Worm (Caenorhabditis elegans) whole organism, young adult: ENCODE results near the gene hizr-1.

Source experiments
- F22D6.2 ChIP-seq: sonication (generic microtip); optimal IDR thresholded peaks from 2 replicates; lab custom pipeline; 2016; ENCODE audit warnings: mild to moderate bottlenecking, missing genetic modification characterization, missing compliant biosample characterization
- F23B12.7 ChIP-seq: sonication (generic microtip); optimal IDR thresholded peaks from 2 replicates; lab custom pipeline; 2017; ENCODE audit warnings: missing genetic modification characterization, mild to moderate bottlenecking, missing compliant biosample characterization, antibody characterized with exemption, moderate library complexity; ENCODE audit not compliant: insufficient read depth
- T07F8.4 ChIP-seq: sonication (generic microtip); optimal IDR thresholded peaks from 2 replicates; lab custom pipeline; 2016; ENCODE audit warnings: mild to moderate bottlenecking, missing genetic modification characterization, moderate library complexity, missing compliant biosample characterization
- Y53F4B.3 ChIP-seq: fragments of 200-800 bp; sonication (Bioruptor generic); IDR thresholded peaks from 2 replicates; pipeline ENCODE4 v1.3.6; 2022; ENCODE audit warnings: missing genetic modification reagents, missing genetic modification characterization, missing compliant biosample characterization
- Y95B8A.8 ChIP-seq: fragments of 200-800 bp; sonication (Bioruptor generic); IDR thresholded peaks from 2 replicates; pipeline ENCODE4 v1.3.6; 2022; ENCODE audit warnings: missing genetic modification reagents, missing genetic modification characterization, missing compliant biosample characterization
- atf-7 ChIP-seq: sonication (generic microtip); optimal IDR thresholded peaks from 2 replicates; lab custom pipeline; 2017; ENCODE audit warnings: mild to moderate bottlenecking, missing genetic modification characterization, missing compliant biosample characterization
- attf-3 ChIP-seq: fragments of 200-800 bp; sonication (Bioruptor generic); conservative IDR thresholded peaks from 2 replicates; pipeline ENCODE4 v1.3.6; 2022; ENCODE audit warnings: missing genetic modification reagents, missing genetic modification characterization, missing compliant biosample characterization
- attf-5 ChIP-seq: fragments of 200-800 bp; sonication (Bioruptor generic); optimal IDR thresholded peaks from 2 replicates; lab custom pipeline; 2018; ENCODE audit warnings: mild to moderate bottlenecking, missing genetic modification characterization, missing compliant biosample characterization
- die-1 ChIP-seq: sonication (generic microtip); optimal IDR thresholded peaks from 2 replicates; lab custom pipeline; 2016; ENCODE audit warnings: missing genotype, mild to moderate bottlenecking, missing genetic modification characterization, missing compliant biosample characterization
- dpff-1 ChIP-seq: sonication (generic microtip); optimal IDR thresholded peaks from 2 replicates; lab custom pipeline; 2017; ENCODE audit warnings: mild to moderate bottlenecking, missing genetic modification characterization, missing compliant biosample characterization
- egl-18 ChIP-seq: fragments of 200-800 bp; sonication (Bioruptor generic); IDR thresholded peaks from 2 replicates; pipeline ENCODE4 v1.3.6; 2022; ENCODE audit warnings: missing genetic modification reagents, missing genetic modification characterization, missing compliant biosample characterization
- fkh-3 ChIP-seq: sonication (generic microtip); optimal IDR thresholded peaks from 2 replicates; lab custom pipeline; 2016; ENCODE audit warnings: mild to moderate bottlenecking, missing genetic modification characterization, missing compliant biosample characterization
- lag-1 ChIP-seq: fragments of 200-800 bp; sonication (Bioruptor generic); IDR thresholded peaks from 2 replicates; pipeline ENCODE4 v1.3.6; 2022; ENCODE audit warnings: missing genetic modification reagents, missing genetic modification characterization, missing compliant biosample characterization
- lin-35 ChIP-seq, 3 experiments: fragments of 150-350 bp in 2 of 3; sonication (generic microtip) in 1 of 3; optimal IDR thresholded peaks; 2 replicates each; lab custom pipeline; 2014 to 2018; ENCODE audit warnings: missing biosample characterization in 3 of 3, missing genetic modification characterization in 3 of 3, missing genetic modification reagents in 3 of 3
- lin-54 ChIP-seq: fragments of 200-800 bp; sonication (Bioruptor generic); optimal IDR thresholded peaks from 2 replicates; lab custom pipeline; 2018; ENCODE audit warnings: mild to moderate bottlenecking, missing genetic modification characterization, missing compliant biosample characterization
- lsy-27 ChIP-seq: sonication (generic microtip); optimal IDR thresholded peaks from 2 replicates; lab custom pipeline; 2017; ENCODE audit warnings: missing genetic modification characterization, mild to moderate bottlenecking, missing compliant biosample characterization, antibody characterized with exemption, missing genotype, borderline replicate concordance; ENCODE audit not compliant: insufficient read depth
- mes-4 ChIP-seq: sonication (generic microtip); optimal IDR thresholded peaks from 2 replicates; lab custom pipeline; 2016; ENCODE audit warnings: missing genotype, missing genetic modification characterization, missing compliant biosample characterization
- nfya-2 ChIP-seq: fragments of 200-800 bp; sonication (Bioruptor generic); IDR thresholded peaks from 2 replicates; pipeline ENCODE4 v1.3.6; 2022; ENCODE audit warnings: missing genetic modification reagents, missing genetic modification characterization, missing compliant biosample characterization
- nhr-120 ChIP-seq: fragments of 200-800 bp; sonication (Bioruptor generic); IDR thresholded peaks from 2 replicates; pipeline ENCODE4 v1.3.6; 2022; ENCODE audit warnings: missing genetic modification characterization, missing compliant biosample characterization
- nhr-27 ChIP-seq: fragments of 200-800 bp; sonication (Bioruptor generic); optimal IDR thresholded peaks from 2 replicates; lab custom pipeline; 2018; ENCODE audit warnings: mild to moderate bottlenecking, missing genetic modification characterization, moderate library complexity, missing compliant biosample characterization
- nhr-90 ChIP-seq: sonication (generic microtip); optimal IDR thresholded peaks from 2 replicates; lab custom pipeline; 2016; ENCODE audit warnings: missing genotype, mild to moderate bottlenecking, missing genetic modification characterization, missing compliant biosample characterization
- pha-4 ChIP-seq: fragments of 150-350 bp; sonication (generic microtip); optimal IDR thresholded peaks from 2 replicates; lab custom pipeline; 2014; ENCODE audit warnings: missing biosample characterization, missing genetic modification reagents, missing genetic modification characterization
- rcor-1 ChIP-seq: fragments of 200-800 bp; sonication (Bioruptor generic); IDR thresholded peaks from 2 replicates; pipeline ENCODE4 v1.3.6; 2022; ENCODE audit warnings: missing genetic modification reagents, missing genetic modification characterization, missing compliant biosample characterization
- snpc-1.3 ChIP-seq: sonication (generic microtip); optimal IDR thresholded peaks from 2 replicates; lab custom pipeline; 2017; ENCODE audit warnings: missing genetic modification characterization, mild to moderate bottlenecking, missing compliant biosample characterization, antibody characterized with exemption, moderate library complexity, missing genotype, missing genetic modification reagents; ENCODE audit not compliant: insufficient read depth
- snpc-3.4 ChIP-seq: sonication (generic microtip); optimal IDR thresholded peaks from 2 replicates; lab custom pipeline; 2017; ENCODE audit warnings: missing genetic modification characterization, mild to moderate bottlenecking, missing compliant biosample characterization, antibody characterized with exemption, moderate library complexity, missing genotype, missing genetic modification reagents
- snpc-4 ChIP-seq, 5 experiments: fragments of 150-350 bp in 1 of 5; sonication (generic microtip) in 4 of 5; optimal IDR thresholded peaks; 2 replicates each; lab custom pipeline; 2014 to 2018; ENCODE audit warnings: missing genetic modification characterization in 5 of 5, missing biosample characterization in 3 of 5, antibody characterized with exemption in 2 of 5, mild to moderate bottlenecking in 2 of 5, missing compliant biosample characterization in 2 of 5, missing genotype in 2 of 5, moderate library complexity in 2 of 5, missing genetic modification reagents in 1 of 5
- tbx-9 ChIP-seq: sonication (generic microtip); optimal IDR thresholded peaks from 2 replicates; lab custom pipeline; 2016; ENCODE audit warnings: borderline replicate concordance, missing genetic modification characterization, inconsistent platforms, missing compliant biosample characterization
- unc-130 ChIP-seq: sonication (generic microtip); optimal IDR thresholded peaks from 2 replicates; lab custom pipeline; 2016; ENCODE audit warnings: missing genetic modification reagents, missing genetic modification characterization, missing compliant biosample characterization
- xnd-1 ChIP-seq: sonication (generic microtip); optimal IDR thresholded peaks from 2 replicates; lab custom pipeline; 2016; ENCODE audit warnings: missing genotype, missing genetic modification reagents, missing genetic modification characterization, missing compliant biosample characterization
- zim-3 ChIP-seq: sonication (generic microtip); optimal IDR thresholded peaks from 2 replicates; lab custom pipeline; 2017; ENCODE audit warnings: mild to moderate bottlenecking, missing genetic modification characterization, moderate library complexity, missing compliant biosample characterization
- ztf-3 ChIP-seq: fragments of 200-800 bp; sonication (Bioruptor generic); optimal IDR thresholded peaks from 2 replicates; lab custom pipeline; 2018; ENCODE audit warnings: mild to moderate bottlenecking, missing genetic modification characterization, missing compliant biosample characterization

Gene hizr-1

DNA sequence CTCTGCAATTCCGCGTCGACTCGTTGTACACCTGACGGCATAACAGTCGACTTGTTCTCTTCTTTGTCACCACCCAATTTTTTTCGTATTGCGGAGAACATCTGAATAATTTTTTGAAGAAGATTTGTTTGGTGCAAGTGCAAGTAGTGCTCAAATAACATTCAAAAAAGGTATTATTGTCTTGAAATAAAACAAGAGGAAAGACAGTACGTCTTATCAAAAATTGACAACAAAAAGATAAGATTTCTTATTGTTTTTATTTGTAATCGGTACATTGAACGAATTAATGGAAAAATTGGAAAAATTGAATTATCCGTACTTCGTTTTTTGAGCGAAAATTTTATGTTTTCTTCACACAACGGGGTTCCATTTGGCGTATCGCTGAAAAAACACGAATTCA, 12.3 kb upstream of the hizr-1 start, which contains the start of gene F08G12.1:
F08G12.1 (minus strand) TSS at position 101 of the 400 bp plus-strand sequence.
- no peak for TF ChIP-seq xnd-1 (tag; lab: Kevin White, UChicago)

DNA sequence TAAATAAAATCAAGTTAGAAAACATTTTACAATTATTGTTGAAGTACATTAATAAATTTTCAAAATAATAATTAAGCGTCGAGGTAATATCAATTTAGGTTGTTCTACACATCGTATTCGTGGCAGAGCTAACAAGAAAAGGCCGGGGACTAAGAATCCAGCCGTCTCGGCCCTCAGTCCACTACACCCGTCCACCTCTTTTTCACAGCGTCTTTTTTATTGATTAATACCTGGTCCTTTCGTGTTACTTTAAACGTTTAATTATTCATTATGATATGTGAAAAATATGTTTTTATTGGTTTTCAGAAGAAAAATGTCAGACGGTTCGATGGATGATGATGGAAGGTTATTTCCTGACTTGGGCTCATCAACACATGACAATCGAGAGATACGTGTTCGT, 11.0 kb upstream of the hizr-1 start, which contains the start of gene vhl-1:
vhl-1 (plus strand) TSS at position 301 of the 400 bp plus-strand sequence.
- no peak for TF ChIP-seq nhr-90 (tag; lab: Kevin White, UChicago)
- no peak for TF ChIP-seq nhr-27 (tag; lab: Kevin White, UChicago)
- no peak for TF ChIP-seq T07F8.4 (tag; lab: Kevin White, UChicago)
- TF ChIP-seq mes-4 (tag; lab: Kevin White, UChicago): no peak
- no peak for TF ChIP-seq zim-3
- TF ChIP-seq attf-5: no peak

DNA sequence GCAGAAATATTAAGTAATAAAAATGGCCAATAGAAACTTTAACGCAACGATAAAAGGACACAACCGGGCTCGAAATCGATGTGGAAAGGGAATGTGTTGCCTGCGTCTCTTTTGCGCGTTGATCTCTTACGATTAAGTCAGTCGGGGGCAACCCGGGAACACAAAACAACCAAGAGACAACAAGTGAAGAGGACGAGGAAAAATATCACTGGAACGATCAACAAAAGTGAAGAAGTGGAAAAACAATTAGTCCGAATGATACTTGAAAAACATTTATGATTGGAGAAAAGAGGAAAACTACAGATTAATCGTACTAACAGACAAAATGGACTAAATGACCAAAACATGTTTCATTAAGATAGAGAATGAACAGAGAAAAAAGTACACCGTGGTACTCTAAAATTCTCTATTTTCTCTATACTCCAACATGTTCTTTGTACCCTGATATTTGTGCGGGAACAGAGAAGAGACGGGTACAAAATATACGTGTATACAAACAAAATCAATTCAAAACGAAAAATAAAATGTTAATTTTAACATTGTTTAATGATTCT, 7.7 kb upstream of the hizr-1 start, which contains the start of gene F08G12.5:
F08G12.5 (minus strand) TSS at position 1 of the 554 bp plus-strand sequence.
- TF ChIP-seq ztf-3 (GFP tag; lab: Kevin White, UChicago) (no peak), attf-3 (GFP tag; lab: Robert Waterston, UW) (no peak), atf-7 (no peak), lin-35 (GFP tag; optimal IDR thresholded peaks at IDR 0.05; lab: Kevin White, UChicago) (no peak), lag-1 (GFP tag; lab: Robert Waterston, UW) (no peak), tbx-9 (tag; lab: Kevin White, UChicago) (no peak)

DNA sequence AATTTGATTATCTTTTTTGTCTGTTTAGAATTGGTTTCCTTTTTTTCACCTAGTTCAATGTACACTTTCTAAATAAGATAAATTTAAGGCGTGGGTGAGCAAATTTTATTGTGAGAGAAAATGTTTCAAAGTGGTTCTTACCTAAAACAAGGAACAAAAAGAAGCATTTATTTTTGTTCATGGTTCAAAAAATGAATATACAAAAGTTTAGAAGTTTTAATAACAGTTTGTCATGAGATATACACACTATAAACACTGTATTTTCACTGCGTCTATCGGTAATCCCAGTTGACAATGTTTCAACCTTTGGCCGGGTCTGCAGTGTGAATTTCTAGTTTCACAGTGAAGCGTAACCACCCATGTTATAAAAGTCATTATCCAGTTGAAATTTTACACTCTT, 2.7 kb upstream of the hizr-1 start, which contains the start of gene F08G12.11:
F08G12.11 (minus strand) TSS at position 181 of the 400 bp plus-strand sequence.
- TF ChIP-seq nfya-2 (GFP tag; lab: Robert Waterston, UW): no peak
- no peak for TF ChIP-seq tbx-9 (tag; lab: Kevin White, UChicago)
- TF ChIP-seq unc-130 (GFP tag; lab: Kevin White, UChicago): no peak
- TF ChIP-seq snpc-1.3 (tag; lab: Kevin White, UChicago): no peak
- TF ChIP-seq snpc-4 (GFP tag; optimal IDR thresholded peaks at IDR 0.05; lab: Kevin White, UChicago): no peak
- TF ChIP-seq snpc-4 (tag; optimal IDR thresholded peaks at IDR 0.05; lab: Kevin White, UChicago): no peak
- TF ChIP-seq pha-4: no peak
- TF ChIP-seq lsy-27 (tag; lab: Kevin White, UChicago): no peak
- no peak for TF ChIP-seq F23B12.7
- TF ChIP-seq F22D6.2 (tag; lab: Kevin White, UChicago): no peak
- TF ChIP-seq egl-18 (GFP tag; lab: Robert Waterston, UW): no peak
- no peak for TF ChIP-seq lin-54
- no peak for TF ChIP-seq dpff-1
- TF ChIP-seq Y95B8A.8: no peak
- no peak for TF ChIP-seq rcor-1 (GFP tag; lab: Robert Waterston, UW)
- TF ChIP-seq attf-3 (GFP tag; lab: Robert Waterston, UW): no peak
- no peak for TF ChIP-seq fkh-3 (tag; lab: Kevin White, UChicago)
- no peak for TF ChIP-seq nhr-120 (GFP tag; lab: Robert Waterston, UW)
- no peak for TF ChIP-seq snpc-3.4 (tag; lab: Kevin White, UChicago)
- no peak for TF ChIP-seq Y53F4B.3 (GFP tag; lab: Robert Waterston, UW)
- no peak for TF ChIP-seq die-1 (tag; lab: Kevin White, UChicago)
